Worm (Caenorhabditis elegans) whole organism, midembryonic: Measurements from ENCODE around the gene far-3.

Experiments used
- T22C8.4 ChIP-seq: fragments of 200-800 bp; sonication (Bioruptor generic); IDR thresholded peaks from 2 replicates; pipeline ENCODE4 v1.3.6; 2022; ENCODE audit warnings: missing genetic modification characterization, missing compliant biosample characterization
- cog-1 ChIP-seq: sonication (generic microtip); optimal IDR thresholded peaks from 2 replicates; lab custom pipeline; 2016; ENCODE audit warnings: missing genetic modification characterization, missing compliant biosample characterization
- flt-1 ChIP-seq: fragments of 200-800 bp; sonication (Bioruptor generic); IDR thresholded peaks from 2 replicates; pipeline ENCODE4 v1.3.6; 2022; ENCODE audit warnings: missing genetic modification characterization, missing compliant biosample characterization
- klf-2 ChIP-seq: fragments of 200-800 bp; sonication (Bioruptor generic); conservative IDR thresholded peaks from 2 replicates; pipeline ENCODE4 v1.3.6; 2022; ENCODE audit warnings: missing genetic modification reagents, missing genetic modification characterization, missing compliant biosample characterization
- med-1 ChIP-seq: sonication (generic microtip); optimal IDR thresholded peaks from 2 replicates; lab custom pipeline; 2017; ENCODE audit warnings: missing genetic modification characterization, mild to moderate bottlenecking, missing compliant biosample characterization, antibody characterized with exemption, missing genetic modification reagents; ENCODE audit not compliant: insufficient read depth
- ref-1 ChIP-seq: fragments of 200-800 bp; sonication (Bioruptor generic); conservative IDR thresholded peaks from 2 replicates; pipeline ENCODE4 v1.3.6; 2022; ENCODE audit warnings: missing genetic modification reagents, missing genetic modification characterization, missing compliant biosample characterization
- tab-1 ChIP-seq: fragments of 200-800 bp; sonication (Bioruptor generic); IDR thresholded peaks from 2 replicates; pipeline ENCODE4 v1.3.6; 2022; ENCODE audit warnings: missing genetic modification characterization, missing compliant biosample characterization
- ztf-23 ChIP-seq: fragments of 200-800 bp; sonication (Bioruptor generic); IDR thresholded peaks from 2 replicates; pipeline ENCODE4 v1.3.6; 2022; ENCODE audit warnings: missing genetic modification reagents, missing genetic modification characterization, missing compliant biosample characterization
- ztf-29 ChIP-seq: fragments of 200-800 bp; sonication (Bioruptor generic); IDR thresholded peaks from 2 replicates; pipeline ENCODE4 v1.3.6; 2022; ENCODE audit warnings: missing genetic modification reagents, missing genetic modification characterization, missing compliant biosample characterization

DNA sequence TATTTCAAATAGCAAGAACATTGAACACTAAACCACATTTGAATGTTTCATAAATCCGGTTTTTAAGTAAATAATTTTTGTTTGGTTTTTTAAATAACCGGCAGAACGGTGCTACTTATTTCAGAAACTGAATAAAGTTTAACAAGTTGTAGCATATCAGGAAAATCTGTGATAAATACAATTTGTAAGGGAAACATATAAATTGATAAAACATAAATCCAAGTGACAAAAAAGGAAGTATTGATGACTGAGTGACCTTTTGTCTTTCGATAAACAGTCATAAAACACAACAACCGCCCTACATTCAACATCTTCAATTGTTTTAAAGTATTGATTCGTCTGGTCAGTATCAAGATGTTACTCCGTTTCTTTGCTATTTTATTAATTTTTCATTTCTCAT lies 2.1 kb downstream of the far-3 start, which contains the start of gene far-5:
- TF ChIP-seq med-1 (GFP tag; lab: Kevin White, UChicago) (no peak), ztf-29 (no peak), ref-1 (GFP tag; lab: Robert Waterston, UW) (no peak), ztf-23 (GFP tag; lab: Robert Waterston, UW) (no peak), klf-2 (GFP tag; lab: Robert Waterston, UW) (no peak), flt-1 (no peak), tab-1 (GFP tag; lab: Robert Waterston, UW) (no peak), T22C8.4 (no peak), cog-1 (tag; lab: Kevin White, UChicago) (no peak)
